Worm (Caenorhabditis elegans) whole organism, L4 larva: ENCODE data around the gene inso-1.
A peak's percentile ranks its signal among the peaks of the same experiment; 100 is the strongest.

ENCODE experiments used
- F44E2.7 ChIP-seq: fragments of 200-800 bp; sonication (Bioruptor generic); IDR thresholded peaks from 2 replicates; pipeline ENCODE4 v2.1.2; 2022; ENCODE audit warnings: missing genetic modification characterization, missing compliant biosample characterization
- F49E8.2 ChIP-seq: sonication (generic microtip); optimal IDR thresholded peaks from 2 replicates; lab custom pipeline; 2016; ENCODE audit warnings: missing compliant biosample characterization, mild to moderate bottlenecking, missing genetic modification characterization, borderline replicate concordance
- T26A8.4 ChIP-seq: fragments of 200-800 bp; sonication (Bioruptor generic); IDR thresholded peaks from 2 replicates; pipeline ENCODE4 v1.3.6; 2022; ENCODE audit warnings: missing genetic modification characterization, missing compliant biosample characterization
- Y48G9A.11 ChIP-seq: fragments of 200-800 bp; sonication (Bioruptor generic); IDR thresholded peaks from 2 replicates; pipeline ENCODE4 v1.3.6; 2022; ENCODE audit warnings: missing genetic modification reagents, missing genetic modification characterization, missing compliant biosample characterization
- Y5F2A.4 ChIP-seq: fragments of 200-800 bp; sonication (Bioruptor generic); optimal IDR thresholded peaks from 2 replicates; lab custom pipeline; 2018; ENCODE audit warnings: mild to moderate bottlenecking, missing genetic modification characterization, missing compliant biosample characterization
- Y75B8A.6 ChIP-seq: fragments of 200-800 bp; sonication (Bioruptor generic); IDR thresholded peaks from 2 replicates; pipeline ENCODE4 v1.3.6; 2022; ENCODE audit warnings: missing genetic modification reagents, missing genetic modification characterization, missing compliant biosample characterization
- ZK337.2 ChIP-seq: fragments of 200-800 bp; sonication (Bioruptor generic); IDR thresholded peaks from 2 replicates; pipeline ENCODE4 v1.3.6; 2022; ENCODE audit warnings: missing genetic modification reagents, missing genetic modification characterization, missing compliant biosample characterization
- aha-1 ChIP-seq: fragments of 150-350 bp; peaks from one replicate; lab custom pipeline; 2014; ENCODE audit warnings: missing biosample characterization, missing genetic modification characterization
- attf-4 ChIP-seq: sonication (generic microtip); optimal IDR thresholded peaks from 3 replicates; lab custom pipeline; 2017; ENCODE audit warnings: missing biosample characterization, missing genetic modification characterization
- ceh-32 ChIP-seq: sonication (generic microtip); optimal IDR thresholded peaks from 2 replicates; lab custom pipeline; 2016; ENCODE audit warnings: mild to moderate bottlenecking, missing genetic modification characterization, missing compliant biosample characterization; ENCODE audit not compliant: poor library complexity
- ceh-44 ChIP-seq: fragments of 200-800 bp; sonication (Bioruptor generic); IDR thresholded peaks from 2 replicates; pipeline ENCODE4 v1.3.6; 2022; ENCODE audit warnings: missing genetic modification reagents, missing genetic modification characterization, missing compliant biosample characterization
- ceh-62 ChIP-seq: sonication (generic microtip); optimal IDR thresholded peaks from 2 replicates; lab custom pipeline; 2017; ENCODE audit warnings: missing biosample characterization, missing genetic modification characterization
- ces-1 ChIP-seq: fragments of 150-350 bp; sonication (generic microtip); optimal IDR thresholded peaks from 4 replicates; lab custom pipeline; 2014; ENCODE audit warnings: missing biosample characterization, missing genetic modification reagents, missing genetic modification characterization
- daf-12 ChIP-seq: fragments of 150-350 bp; optimal IDR thresholded peaks from 2 replicates; lab custom pipeline; 2014; ENCODE audit warnings: missing biosample characterization, missing genetic modification reagents, missing genetic modification characterization
- daf-16 ChIP-seq, 3 experiments: sonication (generic microtip); optimal IDR thresholded peaks; 2 replicates each; lab custom pipeline; 2016 to 2017; ENCODE audit warnings: missing genetic modification characterization in 3 of 3, missing genetic modification reagents in 3 of 3, mild to moderate bottlenecking in 2 of 3, missing compliant biosample characterization in 2 of 3, missing biosample characterization in 1 of 3, moderate library complexity in 1 of 3
- dmd-6 ChIP-seq: fragments of 200-800 bp; sonication (Bioruptor generic); IDR thresholded peaks from 2 replicates; pipeline ENCODE4 v1.3.6; 2022; ENCODE audit warnings: missing genetic modification reagents, missing genetic modification characterization, missing compliant biosample characterization
- dpl-1 ChIP-seq: fragments of 150-350 bp; optimal IDR thresholded peaks from 2 replicates; lab custom pipeline; 2014; ENCODE audit warnings: missing biosample characterization, missing genetic modification reagents, missing genetic modification characterization
- egl-27 ChIP-seq: sonication (generic microtip); optimal IDR thresholded peaks from 3 replicates; lab custom pipeline; 2017; ENCODE audit warnings: missing biosample characterization, missing genetic modification reagents, missing genetic modification characterization
- fkh-10 ChIP-seq: fragments of 150-350 bp; optimal IDR thresholded peaks from 2 replicates; lab custom pipeline; 2014; ENCODE audit warnings: missing biosample characterization, missing genetic modification reagents, missing genetic modification characterization
- hlh-11 ChIP-seq: fragments of 200-800 bp; sonication (Bioruptor generic); optimal IDR thresholded peaks from 2 replicates; lab custom pipeline; 2018; ENCODE audit warnings: mild to moderate bottlenecking, missing genetic modification characterization, missing compliant biosample characterization
- hlh-30 ChIP-seq: sonication (generic microtip); optimal IDR thresholded peaks from 2 replicates; lab custom pipeline; 2017; ENCODE audit warnings: antibody characterized with exemption, mild to moderate bottlenecking, missing genetic modification characterization, missing compliant biosample characterization; ENCODE audit not compliant: insufficient read depth
- jun-1 ChIP-seq: fragments of 150-350 bp; optimal IDR thresholded peaks from 2 replicates; lab custom pipeline; 2014; ENCODE audit warnings: missing biosample characterization, missing genetic modification reagents, missing genetic modification characterization
- lin-1 ChIP-seq: fragments of 200-800 bp; sonication (Bioruptor generic); IDR thresholded peaks from 2 replicates; pipeline ENCODE4 v1.3.6; 2022; ENCODE audit warnings: missing genetic modification reagents, missing genetic modification characterization, missing compliant biosample characterization
- lin-39 ChIP-seq: fragments of 150-350 bp; optimal IDR thresholded peaks from 2 replicates; lab custom pipeline; 2014; ENCODE audit warnings: missing biosample characterization, missing genetic modification reagents, missing genetic modification characterization
- lir-3 ChIP-seq: sonication (generic microtip); optimal IDR thresholded peaks from 2 replicates; lab custom pipeline; 2016; ENCODE audit warnings: mild to moderate bottlenecking, missing genetic modification characterization, missing compliant biosample characterization
- lsy-2 ChIP-seq, 2 experiments: fragments of 150-350 bp in 1 of 2; sonication (generic microtip) in 1 of 2; optimal IDR thresholded peaks; 2 replicates each; lab custom pipeline; 2014 to 2017; ENCODE audit warnings: missing biosample characterization in 2 of 2, missing genetic modification characterization in 2 of 2
- madf-5 ChIP-seq, 2 experiments: fragments of 200-800 bp; sonication (Bioruptor generic); IDR thresholded peaks; 2 replicates each; pipeline ENCODE4 v1.3.6; 2022; ENCODE audit warnings: missing compliant biosample characterization in 2 of 2, missing genetic modification characterization in 2 of 2
- mdt-29 ChIP-seq: fragments of 200-800 bp; sonication (Bioruptor generic); IDR thresholded peaks from 2 replicates; pipeline ENCODE4 v1.3.6; 2022; ENCODE audit warnings: missing genetic modification reagents, missing genetic modification characterization, missing compliant biosample characterization
- mep-1 ChIP-seq: fragments of 150-350 bp; sonication (generic microtip); optimal IDR thresholded peaks from 3 replicates; lab custom pipeline; 2014; ENCODE audit warnings: missing biosample characterization, missing genetic modification characterization
- mes-2 ChIP-seq: sonication (generic microtip); optimal IDR thresholded peaks from 2 replicates; lab custom pipeline; 2016; ENCODE audit warnings: missing genotype, mild to moderate bottlenecking, missing genetic modification characterization, missing compliant biosample characterization; ENCODE audit not compliant: poor library complexity, severe bottlenecking
- mxl-2 ChIP-seq: fragments of 200-800 bp; sonication (Bioruptor generic); conservative IDR thresholded peaks from 2 replicates; pipeline ENCODE4 v1.3.6; 2022; ENCODE audit warnings: missing genetic modification reagents, missing genetic modification characterization, missing compliant biosample characterization
- nhr-11 ChIP-seq: fragments of 150-350 bp; optimal IDR thresholded peaks from 2 replicates; lab custom pipeline; 2014; ENCODE audit warnings: missing biosample characterization, missing genetic modification characterization
- nhr-111 ChIP-seq: fragments of 200-800 bp; sonication (Bioruptor generic); optimal IDR thresholded peaks from 2 replicates; lab custom pipeline; 2018; ENCODE audit warnings: mild to moderate bottlenecking, missing genetic modification characterization, missing compliant biosample characterization
- nhr-237 ChIP-seq: sonication (generic microtip); optimal IDR thresholded peaks from 2 replicates; lab custom pipeline; 2017; ENCODE audit warnings: missing biosample characterization, missing genetic modification characterization
- nhr-25 ChIP-seq: sonication (generic microtip); optimal IDR thresholded peaks from 2 replicates; lab custom pipeline; 2017; ENCODE audit warnings: missing genetic modification characterization, mild to moderate bottlenecking, missing compliant biosample characterization, antibody characterized with exemption, moderate library complexity, borderline replicate concordance; ENCODE audit not compliant: insufficient read depth
- nhr-28 ChIP-seq: fragments of 150-350 bp; optimal IDR thresholded peaks from 2 replicates; lab custom pipeline; 2014; ENCODE audit warnings: missing biosample characterization, missing genetic modification characterization
- nhr-41 ChIP-seq: fragments of 200-800 bp; sonication (Bioruptor generic); IDR thresholded peaks from 2 replicates; pipeline ENCODE4 v1.3.6; 2022; ENCODE audit warnings: missing genetic modification reagents, missing genetic modification characterization, missing compliant biosample characterization
- nhr-42 ChIP-seq: fragments of 200-800 bp; sonication (Bioruptor generic); IDR thresholded peaks from 2 replicates; pipeline ENCODE4 v1.3.6; 2022; ENCODE audit warnings: missing genetic modification characterization, missing compliant biosample characterization
- nhr-48 ChIP-seq: sonication (generic microtip); optimal IDR thresholded peaks from 2 replicates; lab custom pipeline; 2016; ENCODE audit warnings: mild to moderate bottlenecking, missing genetic modification characterization, missing compliant biosample characterization
- pha-4 ChIP-seq, 2 experiments: fragments of 150-350 bp in 1 of 2; fragments of 200-800 bp in 1 of 2; sonication (Bioruptor generic) in 1 of 2; IDR thresholded peaks in 1 of 2; optimal IDR thresholded peaks in 1 of 2; 2 replicates each; pipeline versions ENCODE4 v1.3.6 to Lab custom; 2014 to 2022; ENCODE audit warnings: missing genetic modification characterization in 2 of 2, missing genetic modification reagents in 2 of 2, missing biosample characterization in 1 of 2, missing compliant biosample characterization in 1 of 2
- php-3 ChIP-seq: fragments of 200-800 bp; sonication (Bioruptor generic); IDR thresholded peaks from 2 replicates; pipeline ENCODE4 v1.3.6; 2022; ENCODE audit warnings: missing genetic modification reagents, missing genetic modification characterization, missing compliant biosample characterization
- saeg-2 ChIP-seq: fragments of 200-800 bp; sonication (Bioruptor generic); IDR thresholded peaks from 2 replicates; pipeline ENCODE4 v1.3.6; 2022; ENCODE audit warnings: missing genetic modification reagents, missing genetic modification characterization, missing compliant biosample characterization
- snpc-1.2 ChIP-seq: fragments of 200-800 bp; sonication (Bioruptor generic); IDR thresholded peaks from 2 replicates; pipeline ENCODE4 v1.3.6; 2022; ENCODE audit warnings: missing genetic modification reagents, missing genetic modification characterization, missing compliant biosample characterization
- spr-1 ChIP-seq: sonication (generic microtip); optimal IDR thresholded peaks from 2 replicates; lab custom pipeline; 2016; ENCODE audit warnings: mild to moderate bottlenecking, missing genetic modification characterization, missing compliant biosample characterization
- tra-1 ChIP-seq: fragments of 200-800 bp; sonication (Bioruptor generic); IDR thresholded peaks from 2 replicates; pipeline ENCODE4 v1.3.6; 2022; ENCODE audit warnings: missing genetic modification reagents, missing genetic modification characterization, missing compliant biosample characterization
- unc-39 ChIP-seq: sonication (generic microtip); optimal IDR thresholded peaks from 2 replicates; lab custom pipeline; 2017; ENCODE audit warnings: missing biosample characterization, missing genetic modification characterization
- zfp-2 ChIP-seq: sonication (generic microtip); optimal IDR thresholded peaks from 2 replicates; lab custom pipeline; 2016; ENCODE audit warnings: mild to moderate bottlenecking, missing genetic modification characterization, missing compliant biosample characterization
- zip-11 ChIP-seq: fragments of 200-800 bp; sonication (Bioruptor generic); IDR thresholded peaks from 2 replicates; pipeline ENCODE4 v1.3.6; 2022; ENCODE audit warnings: missing genetic modification characterization, missing compliant biosample characterization
- ztf-11 ChIP-seq: fragments of 150-350 bp; optimal IDR thresholded peaks from 2 replicates; lab custom pipeline; 2014; ENCODE audit warnings: missing biosample characterization, missing genetic modification characterization

inso-1 gene

DNA sequence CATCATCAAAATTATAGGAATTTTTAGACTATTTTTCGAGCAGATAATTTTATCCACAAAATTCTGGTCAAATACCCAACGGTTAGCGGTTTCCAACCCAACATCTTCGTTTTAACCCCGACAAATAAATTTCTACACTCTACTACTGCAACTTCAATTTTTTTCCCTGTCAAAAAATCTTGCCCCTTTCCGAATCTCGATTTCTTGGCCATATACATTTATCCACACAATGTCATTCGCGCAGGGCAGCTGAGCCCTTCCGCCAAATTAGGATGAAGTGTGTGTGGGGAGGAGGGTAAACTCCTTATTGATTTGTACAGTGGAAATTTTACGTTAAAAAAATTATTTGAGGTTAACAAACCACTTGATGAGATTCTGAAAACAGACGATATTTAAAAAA, 44.9 kb downstream of the inso-1 start (continued):
- TF ChIP-seq tra-1 (peak; percentile 87), F44E2.7 (GFP tag; lab: Robert Waterston, UW) (no peak), ces-1 (GFP tag; lab: Kevin White, UChicago) (peak; percentile 95), hlh-30 (tag; lab: Kevin White, UChicago) (peak; percentile 86), Y75B8A.6 (GFP tag; lab: Robert Waterston, UW) (0 out of 2 replicates have a peak, but pooled peaks have one; percentile 61), hlh-11 (tag; lab: Kevin White, UChicago) (peak; percentile 96), daf-16 (GFP tag; optimal IDR thresholded peaks at IDR 0.05; lab: Kevin White, UChicago) (peak; percentile 95 to 97), daf-16 (tag; optimal IDR thresholded peaks at IDR 0.05; lab: Kevin White, UChicago) (peak; percentile 94), ceh-62 (tag; lab: Kevin White, UChicago) (no peak), php-3 (GFP tag; lab: Robert Waterston, UW) (peak; percentile 95), attf-4 (tag; lab: Kevin White, UChicago) (peak; percentile 55), nhr-41 (GFP tag; lab: Robert Waterston, UW) (0 out of 2 replicates have a peak, but pooled peaks have one; percentile 45), spr-1 (peak; percentile 96), ceh-44 (0 out of 2 replicates have a peak, but pooled peaks have one; percentile 50), nhr-42 (GFP tag; lab: Robert Waterston, UW) (peak; percentile 98), daf-12 (tag; lab: Kevin White, UChicago) (no peak), lir-3 (tag; lab: Kevin White, UChicago) (peak; percentile 78), ZK337.2 (GFP tag; lab: Robert Waterston, UW) (0 out of 2 replicates have a peak, but pooled peaks have one; percentile 50), nhr-237 (tag; lab: Kevin White, UChicago) (peak; percentile 88), zip-11 (peak; percentile 73; the same call in 1 of the 2 replicates), jun-1 (tag; lab: Kevin White, UChicago) (peak; percentile 98), ztf-11 (tag; lab: Kevin White, UChicago) (peak; percentile 89), mes-2 (tag; lab: Kevin White, UChicago) (peak; percentile 97), nhr-11 (peak; percentile 95), Y48G9A.11 (GFP tag; lab: Robert Waterston, UW) (peak; percentile 69; the same call in 1 of the 2 replicates), T26A8.4 (GFP tag; lab: Robert Waterston, UW) (peak; percentile 99), Y5F2A.4 (GFP tag; lab: Kevin White, UChicago) (peak; percentile 87), lin-39 (peak; percentile 88), dmd-6 (peak; percentile 92), pha-4 (GFP tag; IDR thresholded peaks at IDR 0.05; lab: Robert Waterston, UW) (peak; percentile 84), pha-4 (tag; optimal IDR thresholded peaks at IDR 0.05; lab: Kevin White, UChicago) (peak; percentile 95), nhr-25 (tag; lab: Kevin White, UChicago) (peak; percentile 84), saeg-2 (GFP tag; lab: Robert Waterston, UW) (peak; percentile 87), F49E8.2 (tag; lab: Kevin White, UChicago) (no peak), egl-27 (tag; lab: Kevin White, UChicago) (no peak), madf-5 (GFP tag; IDR thresholded peaks at IDR 0.05; lab: Robert Waterston, UW) (peak in 1 of 2 experiments; percentile 66; a peak in 1 of 4 replicates), aha-1 (tag; lab: Kevin White, UChicago) (peak; percentile 100), nhr-28 (peak; percentile 90), mep-1 (peak; percentile 99), fkh-10 (GFP tag; lab: Kevin White, UChicago) (peak; percentile 98), unc-39 (tag; lab: Kevin White, UChicago) (peak; percentile 58), nhr-111 (no peak), nhr-48 (tag; lab: Kevin White, UChicago) (peak; percentile 94), ceh-32 (peak; percentile 87), mxl-2 (GFP tag; lab: Robert Waterston, UW) (peak; percentile 63; the same call in 1 of the 2 replicates), snpc-1.2 (GFP tag; lab: Robert Waterston, UW) (no peak), zfp-2 (peak; percentile 81), lin-1 (GFP tag; lab: Robert Waterston, UW) (peak; percentile 89), lsy-2 (tag; optimal IDR thresholded peaks at IDR 0.05; lab: Kevin White, UChicago) (peak; percentile 93 to 95), mdt-29 (peak; percentile 76), dpl-1 (GFP tag; lab: Kevin White, UChicago) (peak; percentile 74)
